Worm (Caenorhabditis elegans) whole organism, late embryonic: ENCODE results near the gene Y41E3.8.

Experiments
- ama-1 ChIP-seq: fragments of 150-350 bp; optimal IDR thresholded peaks from 2 replicates; lab custom pipeline; 2014
- ets-4 ChIP-seq: sonication (generic microtip); optimal IDR thresholded peaks from 2 replicates; lab custom pipeline; 2016; ENCODE audit warnings: missing genetic modification characterization, missing compliant biosample characterization
- fkh-10 ChIP-seq: fragments of 150-350 bp; optimal IDR thresholded peaks from 2 replicates; lab custom pipeline; 2014; ENCODE audit warnings: missing biosample characterization, missing genetic modification reagents, missing genetic modification characterization
- pqm-1 ChIP-seq: sonication (generic microtip); optimal IDR thresholded peaks from 2 replicates; lab custom pipeline; 2016; ENCODE audit warnings: missing genetic modification characterization, missing compliant biosample characterization
- syd-9 ChIP-seq: sonication (generic microtip); optimal IDR thresholded peaks from 2 replicates; lab custom pipeline; 2016; ENCODE audit warnings: mild to moderate bottlenecking, missing genetic modification characterization, moderate library complexity, missing compliant biosample characterization
- unc-55 ChIP-seq: sonication (generic microtip); optimal IDR thresholded peaks from 2 replicates; lab custom pipeline; 2017; ENCODE audit warnings: missing biosample characterization, missing genetic modification reagents, missing genetic modification characterization

DNA sequence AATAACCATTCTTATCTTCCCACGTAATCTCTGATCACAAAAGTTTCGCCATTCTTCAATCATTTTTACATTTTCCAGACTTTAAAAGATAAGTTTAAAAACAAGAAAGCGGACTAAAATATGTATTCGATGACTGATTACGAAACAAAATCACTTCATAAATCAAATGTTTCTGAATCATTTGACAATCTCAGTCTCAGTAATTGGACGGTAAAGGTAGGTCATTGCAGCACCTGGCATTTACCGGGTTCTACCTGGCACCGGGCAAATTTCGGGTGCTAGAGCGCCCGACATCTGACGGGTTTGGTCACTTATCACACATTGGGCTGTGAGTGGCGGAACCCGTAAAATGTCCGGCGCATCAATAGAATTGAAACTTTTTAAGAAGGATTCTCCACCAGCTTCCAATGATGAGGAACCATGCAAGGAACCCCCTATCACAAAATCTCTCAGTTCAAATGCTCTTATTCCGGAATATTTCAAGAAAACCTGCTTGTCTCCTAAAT, 27.4 kb upstream of the Y41E3.8 start, which contains the start of gene Y41E3.19:
- TF ChIP-seq syd-9 (tag; lab: Kevin White, UChicago) (no peak), fkh-10 (no peak), pqm-1 (no peak), ama-1 (lab: Kevin White, UChicago) (no peak), ets-4 (tag; lab: Kevin White, UChicago) (no peak), unc-55 (GFP tag; lab: Kevin White, UChicago) (no peak)
